Worm (Caenorhabditis elegans) whole organism, L1 larva: ENCODE data around the gene xrn-2.

Experiments used
- C34B4.2 ChIP-seq: sonication (generic microtip); optimal IDR thresholded peaks from 2 replicates; lab custom pipeline; 2017; ENCODE audit warnings: mild to moderate bottlenecking, missing genetic modification characterization, missing compliant biosample characterization
- F16B12.6 ChIP-seq: fragments of 150-350 bp; optimal IDR thresholded peaks from 2 replicates; lab custom pipeline; 2014; ENCODE audit warnings: missing biosample characterization, missing genetic modification characterization
- Y116A8C.19 ChIP-seq: sonication (generic microtip); optimal IDR thresholded peaks from 2 replicates; lab custom pipeline; 2016; ENCODE audit warnings: missing compliant biosample characterization, missing genetic modification characterization, borderline replicate concordance
- aha-1 ChIP-seq: fragments of 150-350 bp; optimal IDR thresholded peaks from 2 replicates; lab custom pipeline; 2014; ENCODE audit warnings: missing biosample characterization, missing genetic modification characterization
- ceh-63 ChIP-seq: fragments of 200-800 bp; sonication (Bioruptor generic); optimal IDR thresholded peaks from 2 replicates; lab custom pipeline; 2018; ENCODE audit warnings: mild to moderate bottlenecking, missing genetic modification characterization, missing compliant biosample characterization
- ceh-8 ChIP-seq: fragments of 200-800 bp; sonication (Bioruptor generic); optimal IDR thresholded peaks from 2 replicates; lab custom pipeline; 2018; ENCODE audit warnings: mild to moderate bottlenecking, missing genetic modification characterization, moderate library complexity, missing compliant biosample characterization
- ceh-82 ChIP-seq, 3 experiments: fragments of 150-350 bp in 1 of 3; sonication (generic microtip) in 2 of 3; optimal IDR thresholded peaks; 2 replicates each; lab custom pipeline; 2014 to 2017; ENCODE audit warnings: missing biosample characterization in 3 of 3, missing genetic modification characterization in 3 of 3
- ces-1 ChIP-seq: fragments of 150-350 bp; optimal IDR thresholded peaks from 2 replicates; lab custom pipeline; 2014; ENCODE audit warnings: missing biosample characterization, missing genetic modification reagents, missing genetic modification characterization
- dpl-1 ChIP-seq, 3 experiments: fragments of 150-350 bp in 2 of 3; sonication (generic microtip) in 1 of 3; optimal IDR thresholded peaks; 2 replicates each; lab custom pipeline; 2014 to 2017; ENCODE audit warnings: missing biosample characterization in 3 of 3, missing genetic modification characterization in 3 of 3, missing genetic modification reagents in 3 of 3
- efl-1 ChIP-seq, 4 experiments: fragments of 150-350 bp; optimal IDR thresholded peaks in 3 of 4; peaks in 1 of 4; 1 replicate in 1 of 4; 2 replicates in 3 of 4; lab custom pipeline; 2014; ENCODE audit warnings: missing biosample characterization in 2 of 4, missing genetic modification characterization in 2 of 4, missing genetic modification reagents in 2 of 4
- efl-3 ChIP-seq: fragments of 200-800 bp; sonication (Bioruptor generic); optimal IDR thresholded peaks from 2 replicates; lab custom pipeline; 2018; ENCODE audit warnings: mild to moderate bottlenecking, missing genetic modification characterization, missing compliant biosample characterization
- elt-2 ChIP-seq: sonication (generic microtip); optimal IDR thresholded peaks from 2 replicates; lab custom pipeline; 2016; ENCODE audit warnings: missing genetic modification characterization, mild to moderate bottlenecking, inconsistent platforms, missing compliant biosample characterization, missing genetic modification reagents
- elt-3 ChIP-seq, 6 experiments: fragments of 150-350 bp in 1 of 6; sonication (generic microtip); optimal IDR thresholded peaks; 2 replicates each; lab custom pipeline; 2017 to 2018; ENCODE audit warnings: missing biosample characterization in 6 of 6, missing genetic modification characterization in 6 of 6, inconsistent platforms in 1 of 6
- fkh-4 ChIP-seq: sonication (generic microtip); optimal IDR thresholded peaks from 2 replicates; lab custom pipeline; 2016; ENCODE audit warnings: missing compliant biosample characterization, missing genetic modification characterization, borderline replicate concordance
- fos-1 ChIP-seq: fragments of 150-350 bp; optimal IDR thresholded peaks from 2 replicates; lab custom pipeline; 2014; ENCODE audit warnings: missing biosample characterization, missing genetic modification characterization
- grh-1 ChIP-seq: fragments of 200-800 bp; sonication (Bioruptor generic); IDR thresholded peaks from 2 replicates; pipeline ENCODE4 v1.3.6; 2022; ENCODE audit warnings: missing genetic modification reagents, missing genetic modification characterization, missing compliant biosample characterization
- lin-14 ChIP-seq: fragments of 200-800 bp; sonication (Bioruptor generic); optimal IDR thresholded peaks from 2 replicates; lab custom pipeline; 2018; ENCODE audit warnings: mild to moderate bottlenecking, missing genetic modification characterization, moderate library complexity, missing compliant biosample characterization
- lin-15B ChIP-seq: fragments of 150-350 bp; sonication (generic microtip); optimal IDR thresholded peaks from 3 replicates; lab custom pipeline; 2014; ENCODE audit warnings: missing biosample characterization, missing genetic modification characterization
- lin-35 ChIP-seq, 2 experiments: fragments of 150-350 bp; optimal IDR thresholded peaks; 2 replicates each; lab custom pipeline; 2014; ENCODE audit warnings: missing biosample characterization in 2 of 2, missing genetic modification characterization in 2 of 2, missing genetic modification reagents in 2 of 2
- lin-39 ChIP-seq: fragments of 150-350 bp; optimal IDR thresholded peaks from 2 replicates; lab custom pipeline; 2014; ENCODE audit warnings: missing biosample characterization, missing genetic modification reagents, missing genetic modification characterization
- lir-3 ChIP-seq: sonication (generic microtip); optimal IDR thresholded peaks from 2 replicates; lab custom pipeline; 2016; ENCODE audit warnings: mild to moderate bottlenecking, missing genetic modification characterization, moderate library complexity, missing compliant biosample characterization; ENCODE audit not compliant: poor library complexity
- lsy-2 ChIP-seq, 2 experiments: fragments of 150-350 bp; optimal IDR thresholded peaks; 2 replicates each; lab custom pipeline; 2014; ENCODE audit warnings: missing biosample characterization in 2 of 2, missing genetic modification characterization in 2 of 2
- mab-9 ChIP-seq: fragments of 200-800 bp; sonication (Bioruptor generic); IDR thresholded peaks from 2 replicates; pipeline ENCODE4 v1.3.6; 2022; ENCODE audit warnings: missing genetic modification reagents, missing genetic modification characterization, missing compliant biosample characterization
- mef-2 ChIP-seq: fragments of 150-350 bp; optimal IDR thresholded peaks from 2 replicates; lab custom pipeline; 2014; ENCODE audit warnings: missing biosample characterization, missing genetic modification characterization
- nhr-47 ChIP-seq: sonication (generic microtip); optimal IDR thresholded peaks from 2 replicates; lab custom pipeline; 2016; ENCODE audit warnings: mild to moderate bottlenecking, missing genetic modification characterization, moderate library complexity, missing compliant biosample characterization
- nhr-71 ChIP-seq: sonication (generic microtip); optimal IDR thresholded peaks from 2 replicates; lab custom pipeline; 2016; ENCODE audit warnings: mild to moderate bottlenecking, missing genetic modification characterization, moderate library complexity, missing compliant biosample characterization
- nhr-84 ChIP-seq: sonication (generic microtip); optimal IDR thresholded peaks from 2 replicates; lab custom pipeline; 2017; ENCODE audit warnings: missing biosample characterization, missing genetic modification characterization
- nhr-85 ChIP-seq: sonication (generic microtip); peaks from one replicate; lab custom pipeline; 2016; ENCODE audit warnings: missing genetic modification characterization, inconsistent platforms, missing compliant biosample characterization
- pag-3 ChIP-seq: sonication (generic microtip); optimal IDR thresholded peaks from 2 replicates; lab custom pipeline; 2017; ENCODE audit warnings: missing genetic modification characterization, mild to moderate bottlenecking, missing compliant biosample characterization, antibody characterized with exemption, borderline replicate concordance; ENCODE audit not compliant: insufficient read depth
- pax-3 ChIP-seq: fragments of 200-800 bp; sonication (Bioruptor generic); optimal IDR thresholded peaks from 2 replicates; lab custom pipeline; 2018; ENCODE audit warnings: mild to moderate bottlenecking, missing genetic modification characterization, moderate library complexity, missing compliant biosample characterization
- pqm-1 ChIP-seq: sonication (generic microtip); optimal IDR thresholded peaks from 3 replicates; lab custom pipeline; 2017; ENCODE audit warnings: missing biosample characterization, missing genetic modification characterization
- skn-1 ChIP-seq: fragments of 150-350 bp; optimal IDR thresholded peaks from 2 replicates; lab custom pipeline; 2014; ENCODE audit warnings: missing biosample characterization, missing genetic modification characterization
- swsn-7 ChIP-seq: sonication (generic microtip); optimal IDR thresholded peaks from 2 replicates; lab custom pipeline; 2016; ENCODE audit warnings: missing genetic modification characterization, missing compliant biosample characterization
- tlp-1 ChIP-seq: fragments of 150-350 bp; optimal IDR thresholded peaks from 2 replicates; lab custom pipeline; 2014; ENCODE audit warnings: missing biosample characterization, missing genetic modification characterization
- unc-130 ChIP-seq: fragments of 150-350 bp; optimal IDR thresholded peaks from 2 replicates; lab custom pipeline; 2017; ENCODE audit warnings: missing biosample characterization, missing genetic modification characterization, inconsistent platforms
- unc-86 ChIP-seq: sonication (generic microtip); optimal IDR thresholded peaks from 2 replicates; lab custom pipeline; 2016; ENCODE audit warnings: missing genetic modification characterization, missing compliant biosample characterization
- unc-98 ChIP-seq: fragments of 200-800 bp; sonication (Bioruptor generic); IDR thresholded peaks from 2 replicates; pipeline ENCODE4 v1.3.6; 2022; ENCODE audit warnings: missing genetic modification characterization, missing compliant biosample characterization
- vab-15 ChIP-seq: sonication (generic microtip); optimal IDR thresholded peaks from 2 replicates; lab custom pipeline; 2017; ENCODE audit warnings: missing genotype, mild to moderate bottlenecking, missing genetic modification characterization, missing compliant biosample characterization
- zag-1 ChIP-seq: fragments of 150-350 bp; optimal IDR thresholded peaks from 2 replicates; lab custom pipeline; 2014; ENCODE audit warnings: missing biosample characterization, missing genetic modification characterization
- ztf-11 ChIP-seq, 2 experiments: sonication (generic microtip); optimal IDR thresholded peaks; 2 replicates each; lab custom pipeline; 2016 to 2017; ENCODE audit warnings: missing genetic modification characterization in 2 of 2, missing biosample characterization in 1 of 2, missing compliant biosample characterization in 1 of 2

Gene xrn-2

DNA sequence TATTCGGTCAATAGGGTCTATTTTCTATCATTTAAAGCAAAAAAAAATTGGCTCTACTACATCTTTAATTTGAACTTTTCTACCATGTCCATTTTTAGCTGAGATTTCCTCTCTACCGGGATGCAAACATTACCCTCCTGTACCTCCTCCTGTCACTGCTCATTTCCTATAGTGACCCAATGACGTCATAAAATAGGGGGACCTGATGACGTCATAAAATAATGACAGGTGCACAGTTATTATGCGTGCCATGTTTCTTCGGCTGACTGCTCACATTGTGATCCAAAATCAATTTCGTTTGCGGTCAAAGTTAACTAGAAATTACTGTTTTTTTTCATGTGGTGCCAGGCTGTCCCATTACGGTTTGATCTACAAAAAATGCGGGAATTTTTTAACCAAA lies 31.4 kb downstream of the xrn-2 start:
- no peak for TF ChIP-seq tlp-1 (tag; lab: Kevin White, UChicago)

- TF ChIP-seq pag-3 (tag; lab: Kevin White, UChicago) (no peak), tlp-1 (tag; lab: Kevin White, UChicago) (no peak), unc-98 (GFP tag; lab: Robert Waterston, UW) (no peak), lir-3 (tag; lab: Kevin White, UChicago) (no peak), lin-35 (GFP tag; optimal IDR thresholded peaks at IDR 0.05; lab: Kevin White, UChicago) (peak in 1 of 2 experiments; percentile 32), ces-1 (GFP tag; lab: Kevin White, UChicago) (no peak), elt-2 (no peak), lin-14 (GFP tag; lab: Kevin White, UChicago) (peak; percentile 4), dpl-1 (GFP tag; optimal IDR thresholded peaks at IDR 0.05; lab: Kevin White, UChicago) (peak; percentile 36 to 52 (median 46)), vab-15 (no peak), nhr-85 (tag; lab: Kevin White, UChicago) (peak; percentile 35), ceh-63 (GFP tag; lab: Kevin White, UChicago) (no peak), pqm-1 (no peak), elt-3 (tag; optimal IDR thresholded peaks at IDR 0.05; lab: Kevin White, UChicago) (no peak), lin-39 (no peak), skn-1 (tag; lab: Kevin White, UChicago) (no peak), efl-3 (GFP tag; lab: Kevin White, UChicago) (no peak), aha-1 (no peak), efl-1 (optimal IDR thresholded peaks at IDR 0.05; lab: Kevin White, UChicago) (peak in 1 of 2 experiments; percentile 4), efl-1 (GFP tag; optimal IDR thresholded peaks at IDR 0.05 in 1 of 2; lab: Kevin White, UChicago) (peak; percentile 54 to 74)
- TF ChIP-seq, all 84 proteins: peak for 5
Measured at ce11 chrII:14187456-14187855, 31.9 kb downstream of the xrn-2 start.

DNA sequence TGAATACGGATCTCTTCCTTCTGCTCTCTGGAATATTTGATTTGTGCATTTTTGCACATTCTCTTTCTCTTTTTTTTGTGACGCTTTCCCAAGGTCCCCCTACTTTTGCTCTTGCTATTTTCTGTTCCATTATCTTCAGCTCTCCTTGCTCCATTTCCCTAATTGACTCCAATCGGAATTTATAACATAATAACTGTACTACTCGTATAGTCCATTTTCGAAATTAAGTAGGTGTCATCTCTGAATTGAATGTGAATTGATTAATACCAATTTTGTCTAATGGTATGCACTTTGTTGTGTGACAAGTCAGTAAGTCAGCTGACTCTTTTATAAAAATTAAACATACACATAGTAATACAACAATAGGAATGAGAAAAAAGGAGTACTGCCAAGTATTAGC lies 40.4 kb downstream of the xrn-2 start:
- TF ChIP-seq fkh-4 (tag; lab: Kevin White, UChicago), result no peak
- TF ChIP-seq ceh-8 (GFP tag; lab: Kevin White, UChicago), result no peak
- TF ChIP-seq lin-35 (GFP tag; optimal IDR thresholded peaks at IDR 0.05; lab: Kevin White, UChicago), result no peak
- no peak for TF ChIP-seq grh-1
- TF ChIP-seq pax-3 (tag; lab: Kevin White, UChicago), result no peak
- no peak for TF ChIP-seq efl-1 (optimal IDR thresholded peaks at IDR 0.05; lab: Kevin White, UChicago)
- TF ChIP-seq efl-1 (GFP tag; optimal IDR thresholded peaks at IDR 0.05 in 1 of 2; lab: Kevin White, UChicago), result peak in 1 of 2 experiments; percentile 57
- peak; percentile 77 for TF ChIP-seq unc-86
- TF ChIP-seq ceh-63 (GFP tag; lab: Kevin White, UChicago), result no peak
- TF ChIP-seq zag-1 (tag; lab: Kevin White, UChicago), result peak; percentile 86
- peak; percentile 9 to 18 for TF ChIP-seq lsy-2 (tag; optimal IDR thresholded peaks at IDR 0.05; lab: Kevin White, UChicago)
- TF ChIP-seq ceh-82 (tag; optimal IDR thresholded peaks at IDR 0.05; lab: Kevin White, UChicago), result no peak
- peak; percentile 51; the same call in 1 of the 2 replicates for TF ChIP-seq mab-9 (GFP tag; lab: Robert Waterston, UW)
- peak; percentile 20 for TF ChIP-seq nhr-71 (tag; lab: Kevin White, UChicago)
- TF ChIP-seq vab-15, result no peak
- TF ChIP-seq mef-2 (tag; lab: Kevin White, UChicago), result no peak
- TF ChIP-seq aha-1, result no peak
- TF ChIP-seq F16B12.6, result no peak
- TF ChIP-seq C34B4.2, result no peak
- TF ChIP-seq nhr-84, result no peak
- peak; percentile 16 for TF ChIP-seq swsn-7 (tag; lab: Kevin White, UChicago)
- peak; percentile 41 for TF ChIP-seq lin-14 (GFP tag; lab: Kevin White, UChicago)
- TF ChIP-seq fos-1 (tag; lab: Kevin White, UChicago), result no peak
- TF ChIP-seq lin-15B (tag; lab: Kevin White, UChicago), result no peak
- TF ChIP-seq tlp-1 (tag; lab: Kevin White, UChicago), result no peak
- TF ChIP-seq unc-130, result no peak
- TF ChIP-seq Y116A8C.19 (tag; lab: Kevin White, UChicago), result no peak
- TF ChIP-seq ztf-11 (tag; optimal IDR thresholded peaks at IDR 0.05; lab: Kevin White, UChicago), result peak in 1 of 2 experiments; percentile 51
- TF ChIP-seq nhr-47 (tag; lab: Kevin White, UChicago), result peak; percentile 14
